Worm (Caenorhabditis elegans) whole organism, L4/young adult: ENCODE data around the gene nhr-128.

Experiments used
- dao-5 ChIP-seq: sonication (generic microtip); optimal IDR thresholded peaks from 2 replicates; lab custom pipeline; 2016; ENCODE audit warnings: missing genotype, missing genetic modification characterization, moderate library complexity, missing compliant biosample characterization
- him-1 ChIP-seq: sonication (generic microtip); optimal IDR thresholded peaks from 2 replicates; lab custom pipeline; 2016; ENCODE audit warnings: missing genotype, missing genetic modification reagents, missing genetic modification characterization, missing compliant biosample characterization

DNA sequence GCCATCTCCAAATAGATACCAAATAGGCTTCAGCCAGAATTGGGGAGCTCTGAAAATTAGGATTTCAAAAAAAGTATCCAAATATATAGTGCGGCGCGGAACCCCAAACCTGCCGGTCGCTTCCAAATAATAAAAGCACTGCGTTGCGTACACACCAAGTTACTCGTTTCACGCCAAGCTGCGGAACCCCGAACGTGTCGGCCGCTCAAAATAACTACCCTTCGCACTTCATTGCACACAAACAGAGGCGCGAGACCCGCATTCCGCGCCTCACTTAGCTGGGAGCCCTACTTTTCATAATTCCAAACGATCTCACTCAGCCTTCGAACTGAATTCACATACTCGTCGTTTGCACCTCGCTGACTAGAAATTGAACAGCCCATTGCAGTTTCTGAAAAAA is 22.3 kb upstream of the nhr-128 start:
- no peak for TF ChIP-seq him-1
- no peak for TF ChIP-seq dao-5 (tag; lab: Kevin White, UChicago)
